Worm (Caenorhabditis elegans): ENCODE results near the gene swsn-7.

DNA sequence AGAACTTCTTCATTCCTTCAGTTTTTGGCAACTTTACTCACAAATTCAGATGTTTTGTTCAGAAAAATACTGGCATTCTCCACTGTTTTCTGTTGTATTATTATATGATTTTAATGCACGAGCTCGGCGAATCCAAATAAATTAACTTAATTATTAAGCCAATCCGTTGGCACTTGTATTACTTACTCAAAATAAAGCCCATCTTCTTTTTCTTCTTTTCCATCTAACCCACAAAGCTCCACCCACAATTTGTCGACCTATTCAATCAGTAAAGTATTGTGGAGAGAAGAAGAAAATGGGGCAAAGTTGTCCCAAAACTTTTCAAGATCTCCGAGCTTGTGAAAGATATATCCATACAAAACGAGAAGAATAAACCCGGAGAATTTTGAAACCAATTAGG lies 36.3 kb downstream of the swsn-7 start:
- TF ChIP-seq nfya-1 (tag; optimal IDR thresholded peaks at IDR 0.05): no peak
- TF ChIP-seq fkh-10 (GFP tag; optimal IDR thresholded peaks at IDR 0.05): no peak
- TF ChIP-seq eyg-1 (tag; optimal IDR thresholded peaks at IDR 0.05): no peak
- no peak for TF ChIP-seq ceh-9 (tag; optimal IDR thresholded peaks at IDR 0.05)
- no peak for TF ChIP-seq K02D7.2 (tag; optimal IDR thresholded peaks at IDR 0.05)
- no peak for TF ChIP-seq pha-2 (tag; optimal IDR thresholded peaks at IDR 0.05)
- TF ChIP-seq ama-1 (optimal IDR thresholded peaks at IDR 0.05): no peak
